Worm (Caenorhabditis elegans): ENCODE data around the gene F59B10.3.

F59B10.3 gene

ce11 chrII:10542654-10543456 is 32.5 kb downstream of the F59B10.3 start (continued):
- no peak for TF ChIP-seq lin-13 (GFP tag; optimal IDR thresholded peaks at IDR 0.05)
- no peak for TF ChIP-seq dsc-1 (tag; optimal IDR thresholded peaks at IDR 0.05)
- TF ChIP-seq ztf-4 (tag; optimal IDR thresholded peaks at IDR 0.05) = peak; percentile 73
- no peak for TF ChIP-seq hlh-17 (GFP tag; optimal IDR thresholded peaks at IDR 0.05; ENCODE audit: borderline replicate concordance)
- peak in 1 of 2 experiments; percentile 8 for TF ChIP-seq efl-1 (optimal IDR thresholded peaks at IDR 0.05)
- peak in 1 of 2 experiments; percentile 88 for TF ChIP-seq efl-1 (GFP tag; optimal IDR thresholded peaks at IDR 0.05 in 1 of 2)
- no peak for TF ChIP-seq xbp-1 (tag; optimal IDR thresholded peaks at IDR 0.05)
- peak; percentile 74 for TF ChIP-seq ama-1 (optimal IDR thresholded peaks at IDR 0.05)
- peak in 1 of 6 experiments; percentile 10 for TF ChIP-seq elt-3 (tag; optimal IDR thresholded peaks at IDR 0.05)
- no peak for TF ChIP-seq skn-1 (tag; optimal IDR thresholded peaks at IDR 0.05)
- TF ChIP-seq nhr-19 (GFP tag; conservative IDR thresholded peaks at IDR 0.05) = no peak
- peak; percentile 17; the same call in 1 of the 2 replicates for TF ChIP-seq mab-9 (GFP tag; IDR thresholded peaks at IDR 0.05)

ce11 chrII:10543457-10544137 is 33.3 kb downstream of the F59B10.3 start:
- TF ChIP-seq fos-1 (tag; optimal IDR thresholded peaks at IDR 0.05) (no peak), rnt-1 (tag; optimal IDR thresholded peaks at IDR 0.05) (no peak), ztf-4 (tag; optimal IDR thresholded peaks at IDR 0.05) (peak; percentile 69), fkh-10 (GFP tag; optimal IDR thresholded peaks at IDR 0.05) (no peak), lin-14 (GFP tag; optimal IDR thresholded peaks at IDR 0.05) (peak; percentile 3), nhr-85 (tag) (peak; percentile 35), C04F5.9 (tag; optimal IDR thresholded peaks at IDR 0.05) (no peak), ceh-88 (GFP tag; IDR thresholded peaks at IDR 0.05) (no peak), mep-1 (tag; optimal IDR thresholded peaks at IDR 0.05) (peak; percentile 6), lin-35 (GFP tag; optimal IDR thresholded peaks at IDR 0.05) (peak in 1 of 2 experiments; percentile 33), ama-1 (optimal IDR thresholded peaks at IDR 0.05) (peak; percentile 78), zip-4 (GFP tag; optimal IDR thresholded peaks at IDR 0.05) (no peak), efl-1 (optimal IDR thresholded peaks at IDR 0.05) (no peak), efl-1 (GFP tag; optimal IDR thresholded peaks at IDR 0.05 in 1 of 2) (peak in 1 of 2 experiments; percentile 93), ceh-8 (GFP tag; optimal IDR thresholded peaks at IDR 0.05) (peak; percentile 30), ztf-11 (tag; optimal IDR thresholded peaks at IDR 0.05) (no peak), nhr-71 (tag; optimal IDR thresholded peaks at IDR 0.05) (peak; percentile 10), nhr-28 (tag; optimal IDR thresholded peaks at IDR 0.05) (no peak)

ce11 chrII:10544374-10544908 is 34.1 kb downstream of the F59B10.3 start:
- TF ChIP-seq fos-1 (tag; optimal IDR thresholded peaks at IDR 0.05) (no peak), ama-1 (optimal IDR thresholded peaks at IDR 0.05) (peak; percentile 7), nhr-85 (tag) (peak; percentile 33), elt-2 (tag; optimal IDR thresholded peaks at IDR 0.05) (no peak), irx-1 (tag; optimal IDR thresholded peaks at IDR 0.05) (no peak)

ce11 chrII:10545213-10545612 is 34.9 kb downstream of the F59B10.3 start:
- no peak for TF ChIP-seq efl-1 (optimal IDR thresholded peaks at IDR 0.05)
- peak in 1 of 2 experiments; percentile 87 for TF ChIP-seq efl-1 (GFP tag; optimal IDR thresholded peaks at IDR 0.05 in 1 of 2)
- peak in 1 of 2 experiments; percentile 23 for TF ChIP-seq lin-35 (GFP tag; optimal IDR thresholded peaks at IDR 0.05)
- TF ChIP-seq nhr-90 (tag; optimal IDR thresholded peaks at IDR 0.05; ENCODE audit: poor library complexity) = peak; percentile 4
- peak; percentile 7 for TF ChIP-seq aly-2 (tag; optimal IDR thresholded peaks at IDR 0.05)
- TF ChIP-seq lin-15B (tag; optimal IDR thresholded peaks at IDR 0.05) = no peak
- no peak for TF ChIP-seq nhr-20 (tag; optimal IDR thresholded peaks at IDR 0.05)
- no peak for TF ChIP-seq ceh-8 (GFP tag; optimal IDR thresholded peaks at IDR 0.05)
- no peak for TF ChIP-seq pax-3 (tag; optimal IDR thresholded peaks at IDR 0.05)
- TF ChIP-seq irx-1 (tag; optimal IDR thresholded peaks at IDR 0.05) = peak; percentile 9
- peak; percentile 21 for TF ChIP-seq rnt-1 (tag; optimal IDR thresholded peaks at IDR 0.05)
- TF ChIP-seq aha-1 (tag; optimal IDR thresholded peaks at IDR 0.05) = no peak
- peak; percentile 60 for TF ChIP-seq ama-1 (optimal IDR thresholded peaks at IDR 0.05)
- TF ChIP-seq elt-3 (tag; optimal IDR thresholded peaks at IDR 0.05) = no peak
- TF ChIP-seq hlh-4 (tag; optimal IDR thresholded peaks at IDR 0.05) = no peak
